Worm (Caenorhabditis elegans) whole organism, midembryonic: ENCODE measurements around the gene ZK355.3.

ENCODE experiments used
- T22C8.4 ChIP-seq: fragments of 200-800 bp; sonication (Bioruptor generic); IDR thresholded peaks from 2 replicates; pipeline ENCODE4 v1.3.6; 2022; ENCODE audit warnings: missing genetic modification characterization, missing compliant biosample characterization
- cog-1 ChIP-seq: sonication (generic microtip); optimal IDR thresholded peaks from 2 replicates; lab custom pipeline; 2016; ENCODE audit warnings: missing genetic modification characterization, missing compliant biosample characterization
- flt-1 ChIP-seq: fragments of 200-800 bp; sonication (Bioruptor generic); IDR thresholded peaks from 2 replicates; pipeline ENCODE4 v1.3.6; 2022; ENCODE audit warnings: missing genetic modification characterization, missing compliant biosample characterization
- klf-2 ChIP-seq: fragments of 200-800 bp; sonication (Bioruptor generic); conservative IDR thresholded peaks from 2 replicates; pipeline ENCODE4 v1.3.6; 2022; ENCODE audit warnings: missing genetic modification reagents, missing genetic modification characterization, missing compliant biosample characterization
- med-1 ChIP-seq: sonication (generic microtip); optimal IDR thresholded peaks from 2 replicates; lab custom pipeline; 2017; ENCODE audit warnings: missing genetic modification characterization, mild to moderate bottlenecking, missing compliant biosample characterization, antibody characterized with exemption, missing genetic modification reagents; ENCODE audit not compliant: insufficient read depth
- ref-1 ChIP-seq: fragments of 200-800 bp; sonication (Bioruptor generic); conservative IDR thresholded peaks from 2 replicates; pipeline ENCODE4 v1.3.6; 2022; ENCODE audit warnings: missing genetic modification reagents, missing genetic modification characterization, missing compliant biosample characterization
- tab-1 ChIP-seq: fragments of 200-800 bp; sonication (Bioruptor generic); IDR thresholded peaks from 2 replicates; pipeline ENCODE4 v1.3.6; 2022; ENCODE audit warnings: missing genetic modification characterization, missing compliant biosample characterization
- ztf-23 ChIP-seq: fragments of 200-800 bp; sonication (Bioruptor generic); IDR thresholded peaks from 2 replicates; pipeline ENCODE4 v1.3.6; 2022; ENCODE audit warnings: missing genetic modification reagents, missing genetic modification characterization, missing compliant biosample characterization
- ztf-29 ChIP-seq: fragments of 200-800 bp; sonication (Bioruptor generic); IDR thresholded peaks from 2 replicates; pipeline ENCODE4 v1.3.6; 2022; ENCODE audit warnings: missing genetic modification reagents, missing genetic modification characterization, missing compliant biosample characterization

Gene ZK355.3

DNA sequence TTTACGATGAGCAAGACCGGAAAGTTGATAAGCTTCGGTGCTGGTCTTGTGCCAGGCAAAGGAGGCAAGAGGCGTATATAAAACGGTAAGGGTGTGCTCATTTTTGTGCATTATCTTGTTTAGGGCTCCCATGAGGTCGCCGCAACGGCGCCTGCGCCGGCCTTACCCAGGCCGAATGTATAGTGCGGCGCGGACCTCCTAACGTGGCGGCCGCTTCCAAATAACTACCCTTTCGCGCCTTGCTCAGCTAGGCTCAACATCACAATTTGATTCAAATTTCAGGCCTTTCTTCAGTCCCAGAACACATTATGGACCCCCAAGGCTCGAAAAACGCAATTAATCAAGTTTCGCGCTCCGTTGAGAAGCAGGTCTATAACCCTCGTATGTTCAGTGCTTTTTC, at the start of gene ZK355.3, which contains the start of gene ZK355.8:
TSS of gene ZK355.3 (minus strand) at position 101 of the 400 bp plus-strand sequence.
TSS of gene ZK355.8 (plus strand) at position 272 of the 400 bp plus-strand sequence.
- TF ChIP-seq ztf-23 (GFP tag; lab: Robert Waterston, UW) (no peak), tab-1 (GFP tag; lab: Robert Waterston, UW) (no peak), ztf-29 (no peak), cog-1 (tag; lab: Kevin White, UChicago) (no peak), klf-2 (GFP tag; lab: Robert Waterston, UW) (no peak), med-1 (GFP tag; lab: Kevin White, UChicago) (no peak), T22C8.4 (GFP tag; lab: Robert Waterston, UW) (no peak), flt-1 (no peak), ref-1 (GFP tag; lab: Robert Waterston, UW) (no peak)

DNA sequence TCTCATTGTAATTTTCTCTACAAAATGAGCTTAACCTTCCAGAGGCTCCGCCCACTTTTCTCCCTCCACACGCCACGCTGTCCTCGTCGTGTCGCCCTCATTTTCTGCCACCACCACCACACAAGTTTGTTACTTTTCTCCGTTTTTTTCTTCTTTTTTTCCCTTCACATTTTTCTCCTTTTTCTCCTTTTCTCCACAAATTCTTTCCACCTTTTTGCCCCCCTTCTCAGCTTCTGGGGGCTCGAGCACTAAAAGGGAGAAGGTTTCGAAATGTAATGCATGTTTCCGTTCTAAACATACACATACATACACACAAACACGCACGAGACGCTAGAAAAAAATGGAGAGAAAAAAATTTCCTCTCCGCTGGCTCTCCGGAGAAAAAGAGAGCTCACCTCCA, 49.2 kb upstream of the ZK355.3 start, which contains the start of gene nhr-88:
TSS of gene nhr-88 (plus strand) at position 43 of the 400 bp plus-strand sequence.
- no peak for TF ChIP-seq T22C8.4 (GFP tag; lab: Robert Waterston, UW)
- no peak for TF ChIP-seq cog-1 (tag; lab: Kevin White, UChicago)
- no peak for TF ChIP-seq klf-2 (GFP tag; lab: Robert Waterston, UW)
- TF ChIP-seq tab-1 (GFP tag; lab: Robert Waterston, UW): no peak
- TF ChIP-seq med-1 (GFP tag; lab: Kevin White, UChicago): no peak
- TF ChIP-seq ref-1 (GFP tag; lab: Robert Waterston, UW): no peak
- TF ChIP-seq flt-1: no peak
- no peak for TF ChIP-seq ztf-23 (GFP tag; lab: Robert Waterston, UW)
- TF ChIP-seq ztf-29: no peak

DNA sequence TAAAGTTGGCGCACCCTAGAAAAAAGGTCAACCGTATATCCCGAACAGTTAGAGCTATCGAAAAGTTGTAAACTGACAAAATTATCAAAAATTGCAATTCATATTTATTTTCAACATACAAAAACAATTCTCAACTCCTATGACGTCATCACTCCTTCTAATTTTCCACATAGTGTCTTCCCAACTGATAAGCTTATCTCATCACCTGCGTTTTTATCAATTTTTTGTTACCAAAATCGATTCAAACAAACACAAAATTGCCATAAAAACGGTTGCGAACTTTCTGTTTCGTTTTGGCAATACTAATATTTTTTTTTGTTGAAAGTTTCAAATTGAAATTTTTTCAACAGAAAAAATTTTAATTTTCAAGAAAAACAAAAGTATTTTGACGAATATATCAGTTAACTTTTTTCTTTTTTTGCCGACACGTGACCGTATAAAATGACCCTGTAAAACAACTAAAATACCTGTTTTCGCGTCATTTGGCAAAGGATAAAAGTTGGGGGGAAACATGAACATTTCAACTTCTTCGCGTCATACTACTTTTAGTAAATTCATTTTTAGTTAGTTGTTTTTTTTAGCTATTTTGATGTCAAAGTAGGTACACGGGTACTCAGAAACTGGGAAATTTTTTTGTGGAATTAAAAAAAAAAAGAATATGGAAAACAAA, 48.3 kb upstream of the ZK355.3 start:
- TF ChIP-seq ref-1 (GFP tag; lab: Robert Waterston, UW): no peak
- no peak for TF ChIP-seq T22C8.4 (GFP tag; lab: Robert Waterston, UW)
- no peak for TF ChIP-seq ztf-29
- TF ChIP-seq tab-1 (GFP tag; lab: Robert Waterston, UW): no peak
- no peak for TF ChIP-seq flt-1
- no peak for TF ChIP-seq ztf-23 (GFP tag; lab: Robert Waterston, UW)
- TF ChIP-seq klf-2 (GFP tag; lab: Robert Waterston, UW): no peak
- TF ChIP-seq med-1 (GFP tag; lab: Kevin White, UChicago): no peak
- no peak for TF ChIP-seq cog-1 (tag; lab: Kevin White, UChicago)

DNA sequence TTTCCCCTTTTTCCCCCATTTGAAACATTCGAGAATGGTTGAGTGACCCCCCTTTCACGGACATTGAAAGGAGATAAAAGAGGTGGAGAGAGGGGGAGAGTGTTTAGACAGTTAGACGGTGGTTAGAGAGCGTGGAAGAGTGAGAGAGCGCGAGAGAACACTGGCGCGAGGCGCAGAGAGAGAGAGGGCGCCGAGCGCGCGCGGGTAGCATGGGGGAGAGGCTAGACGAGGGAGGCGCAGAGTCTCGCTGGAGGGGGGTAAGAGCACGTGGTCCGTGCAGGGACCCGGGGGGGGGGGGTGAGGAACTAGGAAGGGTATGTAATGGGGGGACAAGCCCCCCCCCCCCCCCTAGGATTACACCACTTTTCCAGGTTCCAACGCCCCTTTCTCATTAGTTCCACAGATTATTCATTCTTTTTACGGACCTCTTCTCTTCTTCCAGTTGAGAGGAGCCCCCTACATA, 46.5 kb upstream of the ZK355.3 start:
- TF ChIP-seq klf-2 (GFP tag; lab: Robert Waterston, UW): no peak
- TF ChIP-seq cog-1 (tag; lab: Kevin White, UChicago): peak; percentile 67
- no peak for TF ChIP-seq ztf-29
- TF ChIP-seq ztf-23 (GFP tag; lab: Robert Waterston, UW): peak; percentile 68; the same call in 1 of the 2 replicates
- peak; percentile 79 for TF ChIP-seq flt-1
- no peak for TF ChIP-seq tab-1 (GFP tag; lab: Robert Waterston, UW)
- TF ChIP-seq ref-1 (GFP tag; lab: Robert Waterston, UW): 0 out of 2 replicates have a peak, but pooled peaks have one; percentile 11
- no peak for TF ChIP-seq T22C8.4 (GFP tag; lab: Robert Waterston, UW)
- TF ChIP-seq med-1 (GFP tag; lab: Kevin White, UChicago): no peak

DNA sequence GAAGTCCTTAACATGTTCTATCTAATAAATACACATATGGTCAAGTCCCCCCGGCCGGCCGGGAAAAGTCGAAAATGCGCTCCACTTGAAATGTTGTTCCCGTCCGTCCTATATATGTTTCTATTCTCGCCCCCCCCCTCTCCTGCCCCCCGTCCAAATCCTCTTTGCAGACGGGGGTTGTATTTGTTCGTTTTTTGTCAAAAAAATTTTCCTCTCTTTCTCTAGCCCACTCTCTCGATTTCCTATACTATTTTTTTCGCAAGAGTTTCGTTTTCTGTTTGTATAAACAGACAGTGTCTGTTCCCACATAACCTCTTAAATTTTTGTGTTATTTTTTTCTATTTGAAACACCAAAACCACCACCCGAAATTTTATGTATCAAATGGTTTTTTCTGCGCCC, 39.6 kb upstream of the ZK355.3 start:
- TF ChIP-seq ztf-29: no peak
- TF ChIP-seq tab-1 (GFP tag; lab: Robert Waterston, UW): no peak
- no peak for TF ChIP-seq flt-1
- no peak for TF ChIP-seq med-1 (GFP tag; lab: Kevin White, UChicago)
- TF ChIP-seq ref-1 (GFP tag; lab: Robert Waterston, UW): no peak
- no peak for TF ChIP-seq ztf-23 (GFP tag; lab: Robert Waterston, UW)
- TF ChIP-seq cog-1 (tag; lab: Kevin White, UChicago): no peak
- no peak for TF ChIP-seq T22C8.4 (GFP tag; lab: Robert Waterston, UW)
- TF ChIP-seq klf-2 (GFP tag; lab: Robert Waterston, UW): no peak

DNA sequence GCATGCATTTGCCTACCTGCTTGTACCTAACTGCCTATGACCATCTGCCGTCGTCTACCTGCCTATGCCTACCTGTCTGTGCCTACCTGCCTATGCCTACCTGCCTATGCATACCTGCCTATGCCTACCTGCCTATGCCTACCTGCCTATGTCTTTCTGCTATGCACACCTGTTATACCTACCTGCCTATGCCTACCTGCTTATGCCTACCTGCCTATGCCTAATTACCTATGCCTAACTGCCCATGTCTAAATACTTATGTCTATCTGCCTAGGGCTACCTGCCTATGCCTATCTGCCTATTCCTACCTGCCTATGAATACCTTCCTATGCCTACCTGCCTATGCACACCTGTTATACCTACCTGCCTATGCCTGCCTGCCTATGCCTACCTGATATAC, 38.9 kb upstream of the ZK355.3 start:
- TF ChIP-seq ref-1 (GFP tag; lab: Robert Waterston, UW) (no peak), ztf-23 (GFP tag; lab: Robert Waterston, UW) (peak; percentile 64)

DNA sequence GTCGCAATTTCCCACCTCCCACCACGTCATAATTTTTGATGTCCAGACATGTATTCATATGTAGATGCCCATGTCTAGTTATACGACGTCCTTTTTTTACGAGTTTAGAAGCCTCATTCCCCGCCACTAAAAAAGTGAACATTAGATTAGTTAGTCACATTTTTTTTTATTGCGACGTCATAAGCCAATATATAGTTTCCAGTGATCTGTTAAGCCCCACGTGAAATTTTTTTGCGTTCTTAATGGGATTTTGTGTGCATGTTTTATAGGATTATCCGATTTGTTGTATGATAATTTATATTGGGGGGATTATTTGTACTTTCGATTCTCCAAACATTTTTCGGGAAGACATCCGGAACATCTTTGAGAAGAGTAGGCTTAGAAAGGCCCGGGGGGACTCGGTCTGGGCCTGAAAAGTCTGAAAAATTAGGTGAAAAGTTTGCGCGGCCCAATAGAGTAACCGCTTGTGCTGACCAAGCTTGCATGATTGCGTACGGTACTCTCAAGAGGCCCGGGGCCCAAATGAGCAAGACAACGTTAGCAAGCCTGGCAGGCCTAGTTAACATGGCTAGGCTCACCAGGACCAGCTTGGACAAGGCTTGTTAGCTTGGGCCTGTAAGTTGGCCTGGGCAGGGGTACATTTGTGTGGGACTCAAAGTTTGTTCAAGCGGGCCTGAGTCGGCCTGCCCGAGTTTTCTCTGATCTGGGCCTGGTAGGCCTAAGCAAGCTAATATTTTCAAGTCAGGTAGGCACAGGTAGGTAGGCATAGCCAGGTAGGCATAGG, 38.0 kb upstream of the ZK355.3 start:
- TF ChIP-seq ref-1 (GFP tag; lab: Robert Waterston, UW) (no peak), med-1 (GFP tag; lab: Kevin White, UChicago) (no peak), flt-1 (no peak), cog-1 (tag; lab: Kevin White, UChicago) (no peak), tab-1 (GFP tag; lab: Robert Waterston, UW) (no peak), T22C8.4 (GFP tag; lab: Robert Waterston, UW) (no peak), ztf-29 (no peak), klf-2 (GFP tag; lab: Robert Waterston, UW) (no peak), ztf-23 (GFP tag; lab: Robert Waterston, UW) (no peak)

DNA sequence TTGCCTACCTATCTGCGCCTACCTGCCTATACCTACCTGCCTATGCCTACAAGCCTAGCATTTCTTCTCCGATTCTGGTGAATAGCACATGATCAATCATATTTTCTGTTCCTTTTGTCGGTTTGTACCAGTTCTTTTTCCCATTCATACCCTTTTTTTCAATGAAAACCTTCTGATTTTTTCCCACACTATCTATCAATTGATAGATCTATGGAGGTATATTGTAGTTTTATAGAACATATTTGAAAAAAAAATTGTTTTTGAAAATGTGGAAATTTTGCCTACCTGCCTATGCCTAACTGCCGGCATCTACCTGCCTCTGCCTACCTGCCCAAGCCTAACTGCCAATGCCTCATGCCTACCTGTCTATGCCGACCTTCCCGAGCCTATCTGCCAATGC, 36.2 kb upstream of the ZK355.3 start:
- TF ChIP-seq klf-2 (GFP tag; lab: Robert Waterston, UW): no peak
- TF ChIP-seq ref-1 (GFP tag; lab: Robert Waterston, UW): no peak
- no peak for TF ChIP-seq flt-1
- TF ChIP-seq T22C8.4 (GFP tag; lab: Robert Waterston, UW): no peak
- no peak for TF ChIP-seq ztf-29
- no peak for TF ChIP-seq cog-1 (tag; lab: Kevin White, UChicago)
- TF ChIP-seq tab-1 (GFP tag; lab: Robert Waterston, UW): no peak
- TF ChIP-seq ztf-23 (GFP tag; lab: Robert Waterston, UW): no peak
- TF ChIP-seq med-1 (GFP tag; lab: Kevin White, UChicago): no peak
